Fruit fly (Drosophila melanogaster) whole organism, embryonic: Measurements from ENCODE around the gene mthl11.

Experiments used
- CG10565 ChIP-seq: fragments of 200-800 bp; sonication (Bioruptor generic); optimal IDR thresholded peaks from 3 replicates; lab custom pipeline; 2016; ENCODE audit warnings: missing biosample characterization, mild to moderate bottlenecking, missing genetic modification characterization
- CG10979 ChIP-seq: fragments of 200-800 bp; sonication (Bioruptor generic); optimal IDR thresholded peaks from 2 replicates; lab custom pipeline; 2018; ENCODE audit warnings: missing biosample characterization, mild to moderate bottlenecking, missing genetic modification characterization, moderate library complexity
- CG12236 ChIP-seq: fragments of 200-800 bp; sonication (Bioruptor generic); optimal IDR thresholded peaks from 2 replicates; lab custom pipeline; 2016; ENCODE audit warnings: missing biosample characterization, missing genetic modification characterization
- CG12299 ChIP-seq: fragments of 200-800 bp; sonication (Bioruptor generic); optimal IDR thresholded peaks from 2 replicates; lab custom pipeline; 2018; ENCODE audit warnings: missing biosample characterization, mild to moderate bottlenecking, missing genetic modification characterization
- CG13296 ChIP-seq: fragments of 200-800 bp; sonication (Bioruptor generic); optimal IDR thresholded peaks from 3 replicates; lab custom pipeline; 2018; ENCODE audit warnings: missing biosample characterization, mild to moderate bottlenecking, missing genetic modification characterization
- CG13894 ChIP-seq: fragments of 200-800 bp; sonication (Bioruptor generic); optimal IDR thresholded peaks from 3 replicates; lab custom pipeline; 2018; ENCODE audit warnings: missing biosample characterization, mild to moderate bottlenecking, missing genetic modification characterization, moderate library complexity
- CG14050 ChIP-seq: fragments of 200-800 bp; sonication (Bioruptor generic); IDR thresholded peaks from 3 replicates; pipeline ENCODE4 v1.3.6; 2022; ENCODE audit warnings: missing biosample characterization, missing genetic modification characterization
- CG1529 ChIP-seq: fragments of 200-800 bp; sonication (Bioruptor generic); optimal IDR thresholded peaks from 3 replicates; lab custom pipeline; 2018; ENCODE audit warnings: missing biosample characterization, missing genetic modification characterization
- CG17359 ChIP-seq: fragments of 200-800 bp; sonication (Bioruptor generic); optimal IDR thresholded peaks from 3 replicates; lab custom pipeline; 2018; ENCODE audit warnings: missing biosample characterization, mild to moderate bottlenecking, missing genetic modification characterization, moderate library complexity
- CG18476 ChIP-seq: fragments of 200-800 bp; sonication (Bioruptor generic); optimal IDR thresholded peaks from 2 replicates; lab custom pipeline; 2016; ENCODE audit warnings: missing biosample characterization, mild to moderate bottlenecking, missing genetic modification characterization
- CG18619 ChIP-seq: fragments of 200-800 bp; sonication (Bioruptor generic); optimal IDR thresholded peaks from 3 replicates; lab custom pipeline; 2017; ENCODE audit warnings: missing biosample characterization, mild to moderate bottlenecking, missing genetic modification characterization
- CG31224 ChIP-seq: fragments of 200-800 bp; sonication (Bioruptor generic); IDR thresholded peaks from 2 replicates; pipeline ENCODE4 v1.3.6; 2022; ENCODE audit warnings: missing biosample characterization, missing genetic modification characterization
- CG31365 ChIP-seq: fragments of 200-800 bp; sonication (Bioruptor generic); optimal IDR thresholded peaks from 2 replicates; lab custom pipeline; 2018; ENCODE audit warnings: missing biosample characterization, mild to moderate bottlenecking, missing genetic modification characterization
- CG34224 ChIP-seq: fragments of 200-800 bp; sonication (Bioruptor generic); IDR thresholded peaks from 3 replicates; pipeline ENCODE4 v1.3.6; 2022; ENCODE audit warnings: missing biosample characterization, missing genetic modification characterization; ENCODE audit not compliant: partially characterized antibody
- CG3847 ChIP-seq: fragments of 200-800 bp; sonication (Bioruptor generic); IDR thresholded peaks from 2 replicates; pipeline ENCODE4 v1.3.6; 2022; ENCODE audit warnings: missing biosample characterization, missing genetic modification characterization
- CG43689 ChIP-seq: fragments of 200-800 bp; sonication (Bioruptor generic); IDR thresholded peaks from 2 replicates; pipeline ENCODE4 v1.3.6; 2022; ENCODE audit warnings: missing biosample characterization, missing genetic modification characterization
- CG8478 ChIP-seq: fragments of >200 bp; optimal IDR thresholded peaks from 2 replicates; lab custom pipeline; 2018
- CG9437 ChIP-seq: fragments of 200-800 bp; sonication (Bioruptor generic); optimal IDR thresholded peaks from 2 replicates; lab custom pipeline; 2018; ENCODE audit warnings: missing biosample characterization, mild to moderate bottlenecking, missing genetic modification characterization
- Dek ChIP-seq: fragments of 200-800 bp; sonication (Bioruptor generic); optimal IDR thresholded peaks from 3 replicates; lab custom pipeline; 2019; ENCODE audit warnings: missing biosample characterization, mild to moderate bottlenecking, missing genetic modification characterization, moderate library complexity
- Gug ChIP-seq: fragments of 200-800 bp; sonication (Bioruptor generic); IDR thresholded peaks from 4 replicates; pipeline ENCODE4 v1.3.6; 2022; ENCODE audit warnings: missing biosample characterization, missing genetic modification characterization
- HLHmδ ChIP-seq: fragments of 200-800 bp; sonication (Bioruptor generic); optimal IDR thresholded peaks from 2 replicates; lab custom pipeline; 2018; ENCODE audit warnings: missing biosample characterization, mild to moderate bottlenecking, missing genetic modification characterization, moderate library complexity
- HmgZ ChIP-seq: fragments of 200-800 bp; sonication (Bioruptor generic); optimal IDR thresholded peaks from 2 replicates; lab custom pipeline; 2018; ENCODE audit warnings: missing biosample characterization, mild to moderate bottlenecking, missing genetic modification characterization
- Med ChIP-seq: fragments of 200-800 bp; sonication (Bioruptor generic); peaks from one replicate; lab custom pipeline; 2016; ENCODE audit warnings: missing biosample characterization, missing genetic modification characterization, mild to moderate bottlenecking, inconsistent platforms, moderate library complexity
- Myb ChIP-seq: fragments of 200-800 bp; sonication (Bioruptor generic); optimal IDR thresholded peaks from 2 replicates; lab custom pipeline; 2016; ENCODE audit warnings: missing biosample characterization, missing genetic modification characterization
- Nf-YC ChIP-seq: fragments of 200-800 bp; optimal IDR thresholded peaks from 3 replicates; lab custom pipeline; 2019; ENCODE audit warnings: missing biosample characterization, mild to moderate bottlenecking, missing genetic modification characterization, moderate library complexity
- Oli ChIP-seq: fragments of 200-800 bp; sonication (Bioruptor generic); optimal IDR thresholded peaks from 2 replicates; lab custom pipeline; 2018; ENCODE audit warnings: missing biosample characterization, mild to moderate bottlenecking, missing genetic modification characterization, moderate library complexity
- PHDP ChIP-seq: fragments of 200-800 bp; sonication (Bioruptor generic); optimal IDR thresholded peaks from 3 replicates; lab custom pipeline; 2018; ENCODE audit warnings: missing biosample characterization, mild to moderate bottlenecking, missing genetic modification characterization, moderate library complexity
- Poxn ChIP-seq: fragments of 200-800 bp; sonication (Bioruptor generic); IDR thresholded peaks from 2 replicates; pipeline ENCODE4 v1.3.6; 2022; ENCODE audit warnings: missing biosample characterization, missing genetic modification characterization
- Scr ChIP-seq: fragments of 200-800 bp; sonication (Bioruptor generic); IDR thresholded peaks from 2 replicates; pipeline ENCODE4 v1.3.6; 2022; ENCODE audit warnings: missing biosample characterization, missing genetic modification characterization; ENCODE audit not compliant: partially characterized antibody
- Spps ChIP-seq: fragments of 200-800 bp; sonication (Bioruptor generic); optimal IDR thresholded peaks from 2 replicates; lab custom pipeline; 2018; ENCODE audit warnings: missing biosample characterization, mild to moderate bottlenecking, missing genetic modification characterization
- Stat92E ChIP-seq, 3 experiments: fragments of >200 bp in 2 of 3; fragments of 200-800 bp in 1 of 3; sonication (Bioruptor generic) in 1 of 3; optimal IDR thresholded peaks; 2 replicates each; lab custom pipeline; 2017 to 2019; ENCODE audit warnings: missing biosample characterization in 3 of 3, missing genetic modification characterization in 3 of 3, mild to moderate bottlenecking in 1 of 3, moderate library complexity in 1 of 3
- Usf ChIP-seq: fragments of 200-800 bp; sonication (Bioruptor generic); optimal IDR thresholded peaks from 2 replicates; lab custom pipeline; 2017; ENCODE audit warnings: missing genotype, missing biosample characterization, missing genetic modification characterization
- Xbp1 ChIP-seq: fragments of 200-800 bp; sonication (Bioruptor generic); optimal IDR thresholded peaks from 3 replicates; lab custom pipeline; 2016; ENCODE audit warnings: missing biosample characterization, mild to moderate bottlenecking, missing genetic modification characterization
- Xrp1 ChIP-seq: fragments of 200-800 bp; sonication (Bioruptor generic); IDR thresholded peaks from 2 replicates; pipeline ENCODE4 v1.3.6; 2022; ENCODE audit warnings: missing biosample characterization, missing genetic modification characterization
- ab ChIP-seq: fragments of 200-800 bp; sonication (Bioruptor generic); optimal IDR thresholded peaks from 2 replicates; lab custom pipeline; 2016; ENCODE audit warnings: missing biosample characterization, missing genetic modification characterization
- bab2 ChIP-seq: fragments of 200-800 bp; sonication (Bioruptor generic); optimal IDR thresholded peaks from 2 replicates; lab custom pipeline; 2016; ENCODE audit warnings: missing biosample characterization, missing genetic modification characterization
- caup ChIP-seq: fragments of 200-800 bp; sonication (Bioruptor generic); optimal IDR thresholded peaks from 3 replicates; lab custom pipeline; 2017; ENCODE audit warnings: missing biosample characterization, mild to moderate bottlenecking, missing genetic modification characterization, moderate library complexity; ENCODE audit not compliant: severe bottlenecking
- crc ChIP-seq: fragments of 200-800 bp; sonication (Bioruptor generic); optimal IDR thresholded peaks from 2 replicates; lab custom pipeline; 2016; ENCODE audit warnings: missing biosample characterization, missing genetic modification characterization
- ken ChIP-seq: fragments of 200-800 bp; sonication (Bioruptor generic); IDR thresholded peaks from 3 replicates; pipeline ENCODE4 v1.3.6; 2022; ENCODE audit warnings: missing biosample characterization, missing genetic modification characterization
- luna ChIP-seq: fragments of 200-800 bp; sonication (Bioruptor generic); optimal IDR thresholded peaks from 2 replicates; lab custom pipeline; 2016; ENCODE audit warnings: missing biosample characterization, missing genetic modification characterization
- nerfin-2 ChIP-seq: fragments of 200-800 bp; sonication (Bioruptor generic); IDR thresholded peaks from 2 replicates; pipeline ENCODE4 v1.3.6; 2022; ENCODE audit warnings: missing biosample characterization, missing genetic modification characterization; ENCODE audit not compliant: partially characterized antibody
- onecut ChIP-seq: fragments of 200-800 bp; sonication (Bioruptor generic); IDR thresholded peaks from 2 replicates; pipeline ENCODE4 v1.3.6; 2022; ENCODE audit warnings: missing biosample characterization, missing genetic modification characterization
- pb ChIP-seq: fragments of 200-800 bp; sonication (Bioruptor generic); optimal IDR thresholded peaks from 3 replicates; lab custom pipeline; 2016; ENCODE audit warnings: missing biosample characterization, missing genetic modification characterization
- sqz ChIP-seq: fragments of 200-800 bp; sonication (Bioruptor generic); optimal IDR thresholded peaks from 3 replicates; lab custom pipeline; 2018; ENCODE audit warnings: missing biosample characterization, mild to moderate bottlenecking, missing genetic modification characterization
- sr ChIP-seq: fragments of 200-800 bp; sonication (Bioruptor generic); IDR thresholded peaks from 3 replicates; pipeline ENCODE4 v1.3.6; 2022; ENCODE audit warnings: missing biosample characterization, missing genetic modification characterization
- stc ChIP-seq: fragments of 200-800 bp; sonication (Bioruptor generic); IDR thresholded peaks from 2 replicates; pipeline ENCODE4 v1.3.6; 2022; ENCODE audit warnings: missing biosample characterization, missing genetic modification characterization
- tin ChIP-seq: fragments of 200-800 bp; sonication (Bioruptor generic); optimal IDR thresholded peaks from 3 replicates; lab custom pipeline; 2016; ENCODE audit warnings: missing biosample characterization, missing genetic modification characterization
- toy ChIP-seq: fragments of 200-800 bp; sonication (Bioruptor generic); IDR thresholded peaks from 2 replicates; pipeline ENCODE4 v1.3.6; 2022; ENCODE audit warnings: missing biosample characterization, missing genetic modification characterization
- yki ChIP-seq: fragments of >200 bp; optimal IDR thresholded peaks from 3 replicates; lab custom pipeline; 2018

Gene mthl11

DNA sequence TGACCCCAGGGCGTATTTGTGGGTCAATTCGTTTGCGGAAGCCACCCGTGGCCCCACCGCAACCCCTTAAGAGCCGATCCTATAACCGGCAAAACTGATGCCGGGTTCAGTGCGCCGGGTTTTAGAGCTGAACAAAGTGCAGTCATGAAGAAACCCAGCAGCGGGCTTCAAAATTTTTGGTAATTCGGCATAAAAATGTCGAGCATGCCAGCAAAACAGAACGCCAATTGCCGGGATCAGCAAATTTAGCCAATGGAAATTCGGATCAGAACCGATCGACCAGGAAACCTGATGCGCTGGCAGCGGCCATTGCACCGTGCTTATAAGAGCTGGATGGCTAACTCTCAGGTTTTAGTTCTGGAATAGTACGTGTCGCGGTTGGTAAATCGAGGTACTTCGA is 6.8 kb downstream of the mthl11 start:
- TF ChIP-seq CG3847: no peak
- no peak for TF ChIP-seq Usf
- no peak for TF ChIP-seq CG10565 (GFP tag; lab: Kevin White, UChicago)
- TF ChIP-seq caup (GFP tag; lab: Kevin White, UChicago): no peak
- TF ChIP-seq Gug (GFP tag; lab: Robert Waterston, UW): no peak
- no peak for TF ChIP-seq bab2 (GFP tag; lab: Kevin White, UChicago)
- no peak for TF ChIP-seq Dek (tag; lab: Kevin White, UChicago)
- TF ChIP-seq Nf-YC (tag; lab: Kevin White, UChicago): no peak
- TF ChIP-seq tin: no peak
- TF ChIP-seq CG1529 (GFP tag; lab: Kevin White, UChicago): no peak
- TF ChIP-seq crc (GFP tag; lab: Kevin White, UChicago): no peak
- TF ChIP-seq CG13296 (GFP tag; lab: Kevin White, UChicago): no peak
- TF ChIP-seq Stat92E (GFP tag; optimal IDR thresholded peaks at IDR 0.05; lab: Kevin White, UChicago): no peak
- no peak for TF ChIP-seq CG12236 (GFP tag; lab: Kevin White, UChicago)

DNA sequence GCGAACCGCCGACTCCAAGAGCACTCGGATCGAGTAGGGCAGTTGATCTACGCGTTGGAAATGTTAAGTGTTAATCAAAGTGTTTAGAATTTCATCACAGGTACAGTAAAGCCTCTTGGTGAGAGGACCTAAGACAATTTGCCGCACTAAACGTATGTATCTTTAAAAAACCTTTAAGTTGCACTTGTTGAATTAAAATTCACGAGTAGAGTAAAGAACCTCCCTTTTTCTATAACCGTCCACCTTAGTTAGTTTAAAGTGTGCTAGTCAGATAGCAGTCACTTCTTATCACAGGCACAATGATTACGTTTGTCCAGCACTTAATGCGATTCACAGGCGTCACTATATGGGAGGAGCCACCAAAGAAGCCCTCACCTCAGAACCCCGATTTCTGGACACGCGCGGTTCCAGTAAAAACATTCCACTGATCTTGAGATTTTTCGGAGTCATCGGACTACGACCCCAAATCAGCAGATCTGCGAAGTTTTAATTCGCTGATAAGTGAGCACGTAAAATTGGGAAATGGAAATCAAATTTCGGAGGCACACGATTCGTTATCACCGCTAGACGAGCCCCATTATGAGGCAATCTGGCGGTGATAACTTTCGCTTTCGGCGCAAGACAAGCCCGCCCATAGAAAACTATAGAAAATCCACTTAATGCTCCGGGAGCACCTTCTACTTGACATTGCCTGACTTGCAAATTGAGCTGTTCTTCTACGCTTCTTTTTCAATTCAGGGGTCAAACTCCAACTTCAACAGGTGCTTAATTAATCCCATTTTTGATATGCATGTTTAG is 11.1 kb downstream of the mthl11 start:
- TF ChIP-seq HLHmδ (no peak), CG12236 (GFP tag; lab: Kevin White, UChicago) (no peak), toy (no peak), CG10979 (tag; lab: Kevin White, UChicago) (no peak), Spps (tag; lab: Kevin White, UChicago) (no peak), onecut (GFP tag; lab: Robert Waterston, UW) (no peak), HmgZ (tag; lab: Kevin White, UChicago) (peak; percentile 0), CG9437 (no peak), CG8478 (no peak), CG14050 (GFP tag; lab: Robert Waterston, UW) (no peak), stc (GFP tag; lab: Robert Waterston, UW) (peak; percentile 37; the same call in 1 of the 2 replicates), luna (GFP tag; lab: Kevin White, UChicago) (no peak), CG34224 (GFP tag; lab: Robert Waterston, UW) (no peak), CG18476 (GFP tag; lab: Kevin White, UChicago) (no peak), Myb (peak; percentile 27), CG12299 (no peak), ken (GFP tag; lab: Robert Waterston, UW) (0 out of 3 replicates have a peak, but pooled peaks have one; percentile 51), Poxn (0 out of 2 replicates have a peak, but pooled peaks have one; percentile 17), ab (GFP tag; lab: Kevin White, UChicago) (no peak), CG17359 (tag; lab: Kevin White, UChicago) (peak; percentile 60), pb (GFP tag; lab: Kevin White, UChicago) (no peak), Scr (no peak), yki (lab: Kevin White, UChicago) (no peak), CG31365 (tag; lab: Kevin White, UChicago) (no peak), nerfin-2 (no peak), CG43689 (GFP tag; lab: Robert Waterston, UW) (no peak), CG31224 (GFP tag; lab: Robert Waterston, UW) (peak; percentile 57; the same call in 1 of the 2 replicates), PHDP (no peak), sqz (GFP tag; lab: Kevin White, UChicago) (no peak), Oli (tag; lab: Kevin White, UChicago) (no peak), CG13894 (no peak), Xrp1 (GFP tag; lab: Robert Waterston, UW) (peak; percentile 50), CG18619 (GFP tag; lab: Kevin White, UChicago) (no peak), Med (GFP tag; lab: Kevin White, UChicago) (peak; percentile 96), sr (GFP tag; lab: Robert Waterston, UW) (no peak), Xbp1 (GFP tag; lab: Kevin White, UChicago) (no peak)
